Worm (Caenorhabditis elegans) whole organism, L2 larva: ENCODE results near the gene col-155.

Source experiments
- Y55F3AM.14 ChIP-seq: fragments of 200-800 bp; sonication (Bioruptor generic); optimal IDR thresholded peaks from 2 replicates; lab custom pipeline; 2018; ENCODE audit warnings: mild to moderate bottlenecking, missing genetic modification characterization, missing compliant biosample characterization
- ZK546.5 ChIP-seq: sonication (generic microtip); optimal IDR thresholded peaks from 2 replicates; lab custom pipeline; 2017; ENCODE audit warnings: missing biosample characterization, missing genetic modification characterization
- aly-2 ChIP-seq: fragments of 150-350 bp; optimal IDR thresholded peaks from 2 replicates; lab custom pipeline; 2014; ENCODE audit warnings: missing biosample characterization, missing genetic modification characterization
- egl-27 ChIP-seq: sonication (generic microtip); optimal IDR thresholded peaks from 3 replicates; lab custom pipeline; 2017; ENCODE audit warnings: missing biosample characterization, missing genetic modification reagents, missing genetic modification characterization
- lsy-2 ChIP-seq, 2 experiments: fragments of 150-350 bp in 1 of 2; sonication (generic microtip) in 1 of 2; optimal IDR thresholded peaks; 2 replicates each; lab custom pipeline; 2014 to 2017; ENCODE audit warnings: missing biosample characterization in 2 of 2, missing genetic modification characterization in 2 of 2
- unc-39 ChIP-seq: fragments of 150-350 bp; optimal IDR thresholded peaks from 2 replicates; lab custom pipeline; 2014; ENCODE audit warnings: missing biosample characterization, missing genetic modification characterization
- unc-55 ChIP-seq: fragments of 150-350 bp; sonication (generic microtip); optimal IDR thresholded peaks from 3 replicates; lab custom pipeline; 2014; ENCODE audit warnings: missing biosample characterization, missing genetic modification reagents, missing genetic modification characterization
- zag-1 ChIP-seq: fragments of 150-350 bp; optimal IDR thresholded peaks from 2 replicates; lab custom pipeline; 2014; ENCODE audit warnings: missing biosample characterization, missing genetic modification characterization

ce11 chrV:11341130-11341675, 48.5 kb downstream of the col-155 start:
- TF ChIP-seq aly-2 (tag; lab: Kevin White, UChicago), result no peak
- TF ChIP-seq egl-27, result no peak
- TF ChIP-seq ZK546.5, result no peak
- no peak for TF ChIP-seq lsy-2 (tag; optimal IDR thresholded peaks at IDR 0.05; lab: Kevin White, UChicago)
- no peak for TF ChIP-seq Y55F3AM.14 (GFP tag; lab: Kevin White, UChicago)
- TF ChIP-seq zag-1 (tag; lab: Kevin White, UChicago), result peak; percentile 26
- TF ChIP-seq unc-55 (GFP tag; lab: Kevin White, UChicago), result no peak
- no peak for TF ChIP-seq unc-39 (tag; lab: Kevin White, UChicago)
